Worm (Caenorhabditis elegans) whole organism, young adult: ENCODE data around the gene W02D7.12.

Source experiments
- B0019.2 ChIP-seq: fragments of 200-800 bp; sonication (Bioruptor generic); conservative IDR thresholded peaks from 2 replicates; pipeline ENCODE4 v1.3.6; 2022; ENCODE audit warnings: missing genetic modification reagents, missing genetic modification characterization, missing compliant biosample characterization
- ama-1 ChIP-seq, 3 experiments: fragments of 150-350 bp in 1 of 3; sonication (generic microtip) in 2 of 3; optimal IDR thresholded peaks; 2 replicates each; lab custom pipeline; 2014 to 2018; ENCODE audit warnings: missing biosample characterization in 2 of 3, missing genetic modification characterization in 2 of 3, missing genetic modification reagents in 2 of 3
- aptf-3 ChIP-seq: fragments of 200-800 bp; sonication (Bioruptor generic); IDR thresholded peaks from 2 replicates; pipeline ENCODE4 v1.3.6; 2022; ENCODE audit warnings: missing genetic modification characterization, missing compliant biosample characterization
- ceh-79 ChIP-seq: sonication (generic microtip); optimal IDR thresholded peaks from 2 replicates; lab custom pipeline; 2017; ENCODE audit warnings: mild to moderate bottlenecking, missing genetic modification characterization, missing compliant biosample characterization
- egl-18 ChIP-seq: fragments of 200-800 bp; sonication (Bioruptor generic); IDR thresholded peaks from 2 replicates; pipeline ENCODE4 v1.3.6; 2022; ENCODE audit warnings: missing genetic modification reagents, missing genetic modification characterization, missing compliant biosample characterization
- lsy-27 ChIP-seq: sonication (generic microtip); optimal IDR thresholded peaks from 2 replicates; lab custom pipeline; 2017; ENCODE audit warnings: missing genetic modification characterization, mild to moderate bottlenecking, missing compliant biosample characterization, antibody characterized with exemption, missing genotype, borderline replicate concordance; ENCODE audit not compliant: insufficient read depth
- mel-28 ChIP-seq: sonication (generic microtip); optimal IDR thresholded peaks from 2 replicates; lab custom pipeline; 2016; ENCODE audit warnings: borderline replicate concordance, mild to moderate bottlenecking, missing genetic modification characterization, missing compliant biosample characterization
- nfya-1 ChIP-seq: sonication (generic microtip); optimal IDR thresholded peaks from 2 replicates; lab custom pipeline; 2017; ENCODE audit warnings: antibody characterized with exemption, missing compliant biosample characterization, missing genetic modification characterization, borderline replicate concordance; ENCODE audit not compliant: insufficient read depth
- nhr-120 ChIP-seq: fragments of 200-800 bp; sonication (Bioruptor generic); IDR thresholded peaks from 2 replicates; pipeline ENCODE4 v1.3.6; 2022; ENCODE audit warnings: missing genetic modification characterization, missing compliant biosample characterization
- nhr-179 ChIP-seq: sonication (generic microtip); optimal IDR thresholded peaks from 2 replicates; lab custom pipeline; 2016; ENCODE audit warnings: mild to moderate bottlenecking, missing genetic modification characterization, missing compliant biosample characterization
- unc-130 ChIP-seq: sonication (generic microtip); optimal IDR thresholded peaks from 2 replicates; lab custom pipeline; 2016; ENCODE audit warnings: missing genetic modification reagents, missing genetic modification characterization, missing compliant biosample characterization
- unc-62 ChIP-seq: fragments of 150-350 bp; optimal IDR thresholded peaks from 2 replicates; lab custom pipeline; 2014; ENCODE audit warnings: missing biosample characterization, missing genetic modification reagents, missing genetic modification characterization

DNA sequence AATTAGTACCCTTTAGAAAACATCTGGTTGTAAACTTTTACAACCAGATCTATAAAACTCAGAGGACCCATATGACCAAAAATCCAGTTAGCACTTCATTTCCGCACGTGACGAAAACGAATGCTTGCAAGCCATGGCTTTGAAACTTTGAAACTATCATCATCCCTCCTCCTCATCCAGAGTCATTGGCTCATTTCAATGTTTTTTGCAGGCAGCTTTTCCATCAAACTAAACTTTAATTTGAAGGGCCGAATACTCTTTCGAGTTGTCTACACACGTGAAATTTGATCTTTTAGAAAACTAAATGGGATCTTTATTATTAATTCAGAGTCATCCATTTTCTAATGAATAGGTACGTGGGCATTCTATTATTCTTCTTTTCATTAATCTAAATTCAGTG is 49.1 kb upstream of the W02D7.12 start:
- TF ChIP-seq aptf-3 (GFP tag; lab: Robert Waterston, UW) (no peak), nhr-120 (GFP tag; lab: Robert Waterston, UW) (no peak), mel-28 (tag; lab: Kevin White, UChicago) (no peak), ama-1 (optimal IDR thresholded peaks at IDR 0.05; lab: Kevin White, UChicago) (no peak), ama-1 (GFP tag; optimal IDR thresholded peaks at IDR 0.05; lab: Kevin White, UChicago) (no peak), unc-130 (GFP tag; lab: Kevin White, UChicago) (no peak), nhr-179 (tag; lab: Kevin White, UChicago) (no peak), unc-62 (no peak), ceh-79 (tag; lab: Kevin White, UChicago) (no peak), nfya-1 (no peak), B0019.2 (GFP tag; lab: Robert Waterston, UW) (no peak), egl-18 (GFP tag; lab: Robert Waterston, UW) (no peak), lsy-27 (tag; lab: Kevin White, UChicago) (no peak)
